Fruit fly (Drosophila melanogaster) whole organism, embryonic: ENCODE measurements around the gene U2af50.

ENCODE experiments used
- BtbVII ChIP-seq: fragments of 200-800 bp; sonication (Bioruptor generic); optimal IDR thresholded peaks from 3 replicates; lab custom pipeline; 2017; ENCODE audit warnings: missing biosample characterization, mild to moderate bottlenecking, missing genetic modification characterization
- CG11723 ChIP-seq: fragments of 200-800 bp; sonication (Bioruptor generic); optimal IDR thresholded peaks from 2 replicates; lab custom pipeline; 2017; ENCODE audit warnings: missing biosample characterization, mild to moderate bottlenecking, missing genetic modification characterization
- CG12071 ChIP-seq: fragments of 200-800 bp; sonication (Bioruptor generic); optimal IDR thresholded peaks from 3 replicates; lab custom pipeline; 2018; ENCODE audit warnings: missing biosample characterization, mild to moderate bottlenecking, missing genetic modification characterization
- CG12155 ChIP-seq: fragments of 200-800 bp; sonication (Bioruptor generic); optimal IDR thresholded peaks from 3 replicates; lab custom pipeline; 2016; ENCODE audit warnings: missing biosample characterization, missing genetic modification characterization
- CG15601 ChIP-seq: fragments of 200-800 bp; sonication (Bioruptor generic); optimal IDR thresholded peaks from 3 replicates; lab custom pipeline; 2019; ENCODE audit warnings: missing biosample characterization, mild to moderate bottlenecking, missing genetic modification characterization, moderate library complexity
- CG18476 ChIP-seq: fragments of 200-800 bp; sonication (Bioruptor generic); optimal IDR thresholded peaks from 2 replicates; lab custom pipeline; 2016; ENCODE audit warnings: missing biosample characterization, mild to moderate bottlenecking, missing genetic modification characterization
- CG32772 ChIP-seq: fragments of 200-800 bp; sonication (Bioruptor generic); IDR thresholded peaks from 2 replicates; pipeline ENCODE4 v1.3.6; 2022; ENCODE audit warnings: missing biosample characterization, missing genetic modification characterization
- CG33213 ChIP-seq: fragments of 200-800 bp; sonication (Bioruptor generic); optimal IDR thresholded peaks from 3 replicates; lab custom pipeline; 2016; ENCODE audit warnings: missing biosample characterization, missing genetic modification characterization
- CG4404 ChIP-seq: fragments of 200-800 bp; sonication (Bioruptor generic); IDR thresholded peaks from 2 replicates; pipeline ENCODE4 v1.3.6; 2022; ENCODE audit warnings: missing biosample characterization, missing genetic modification characterization
- CG4854 ChIP-seq: fragments of 200-800 bp; sonication (Bioruptor generic); optimal IDR thresholded peaks from 2 replicates; lab custom pipeline; 2016; ENCODE audit warnings: missing biosample characterization, missing genetic modification characterization, inconsistent platforms
- CG5245 ChIP-seq: fragments of 200-800 bp; sonication (Bioruptor generic); optimal IDR thresholded peaks from 3 replicates; lab custom pipeline; 2016; ENCODE audit warnings: missing biosample characterization, missing genetic modification characterization
- CG6854 ChIP-seq: fragments of 200-800 bp; sonication (Bioruptor generic); optimal IDR thresholded peaks from 3 replicates; lab custom pipeline; 2017; ENCODE audit warnings: missing biosample characterization, mild to moderate bottlenecking, missing genetic modification characterization
- CG7987 ChIP-seq: fragments of 200-800 bp; sonication (Bioruptor generic); optimal IDR thresholded peaks from 2 replicates; lab custom pipeline; 2018; ENCODE audit warnings: missing biosample characterization, mild to moderate bottlenecking, missing genetic modification characterization, moderate library complexity
- CG8765 ChIP-seq: fragments of 200-800 bp; sonication (Bioruptor generic); IDR thresholded peaks from 2 replicates; pipeline ENCODE4 v1.3.6; 2022; ENCODE audit warnings: missing biosample characterization, missing genetic modification characterization
- CG9215 ChIP-seq: fragments of 200-800 bp; sonication (Bioruptor generic); IDR thresholded peaks from 2 replicates; pipeline ENCODE4 v1.3.6; 2022; ENCODE audit warnings: missing biosample characterization, missing genetic modification characterization
- CG9727 ChIP-seq: fragments of 200-800 bp; sonication (Bioruptor generic); optimal IDR thresholded peaks from 3 replicates; lab custom pipeline; 2017; ENCODE audit warnings: missing biosample characterization, mild to moderate bottlenecking, missing genetic modification characterization
- Dip2 ChIP-seq: fragments of 200-800 bp; sonication (Bioruptor generic); IDR thresholded peaks from 2 replicates; pipeline ENCODE4 v1.3.6; 2022; ENCODE audit warnings: missing biosample characterization, missing genetic modification characterization
- Dll ChIP-seq: fragments of 200-800 bp; sonication (Bioruptor generic); IDR thresholded peaks from 4 replicates; pipeline ENCODE4 v1.3.6; 2022; ENCODE audit warnings: missing biosample characterization, missing genetic modification characterization; ENCODE audit not compliant: partially characterized antibody
- Drgx ChIP-seq: fragments of 200-800 bp; sonication (Bioruptor generic); IDR thresholded peaks from 2 replicates; pipeline ENCODE4 v1.3.6; 2022; ENCODE audit warnings: missing biosample characterization, missing genetic modification characterization
- Hr39 ChIP-seq: fragments of >200 bp; optimal IDR thresholded peaks from 2 replicates; lab custom pipeline; 2017
- Meics ChIP-seq: fragments of 200-800 bp; sonication (Bioruptor generic); optimal IDR thresholded peaks from 2 replicates; lab custom pipeline; 2017; ENCODE audit warnings: missing biosample characterization, mild to moderate bottlenecking, missing genetic modification characterization
- NFAT ChIP-seq: fragments of 200-800 bp; sonication (Bioruptor generic); IDR thresholded peaks from 2 replicates; pipeline ENCODE4 v1.3.6; 2022; ENCODE audit warnings: missing biosample characterization, missing genetic modification characterization
- Nf-YA ChIP-seq: fragments of 200-800 bp; sonication (Bioruptor generic); IDR thresholded peaks from 2 replicates; pipeline ENCODE4 v1.3.6; 2022; ENCODE audit warnings: missing biosample characterization, missing genetic modification characterization
- Nf-YB ChIP-seq: fragments of 200-800 bp; sonication (Bioruptor generic); optimal IDR thresholded peaks from 3 replicates; lab custom pipeline; 2019; ENCODE audit warnings: missing biosample characterization, mild to moderate bottlenecking, missing genetic modification characterization, moderate library complexity
- NfI ChIP-seq: fragments of 200-800 bp; sonication (Bioruptor generic); optimal IDR thresholded peaks from 3 replicates; lab custom pipeline; 2018; ENCODE audit warnings: missing biosample characterization, mild to moderate bottlenecking, missing genetic modification characterization, moderate library complexity
- Optix ChIP-seq: fragments of 200-800 bp; sonication (Bioruptor generic); IDR thresholded peaks from 3 replicates; pipeline ENCODE4 v1.3.6; 2022; ENCODE audit warnings: missing biosample characterization, missing genetic modification characterization
- bab2 ChIP-seq: fragments of 200-800 bp; sonication (Bioruptor generic); optimal IDR thresholded peaks from 2 replicates; lab custom pipeline; 2016; ENCODE audit warnings: missing biosample characterization, missing genetic modification characterization
- bowl ChIP-seq: fragments of 200-800 bp; sonication (Bioruptor generic); IDR thresholded peaks from 2 replicates; pipeline ENCODE4 v1.3.6; 2022; ENCODE audit warnings: missing biosample characterization, missing genetic modification characterization
- cad ChIP-seq: fragments of >200 bp; optimal IDR thresholded peaks from 2 replicates; lab custom pipeline; 2017; ENCODE audit warnings: missing biosample characterization, missing genetic modification characterization
- corto ChIP-seq: fragments of 200-800 bp; sonication (Bioruptor generic); optimal IDR thresholded peaks from 2 replicates; lab custom pipeline; 2016; ENCODE audit warnings: missing biosample characterization, mild to moderate bottlenecking, missing genetic modification characterization, moderate library complexity
- crp ChIP-seq, 2 experiments: fragments of 200-800 bp; sonication (Bioruptor generic); optimal IDR thresholded peaks; 2 replicates in 1 of 2; 3 replicates in 1 of 2; lab custom pipeline; 2017; ENCODE audit warnings: missing biosample characterization in 2 of 2, missing genetic modification characterization in 2 of 2, mild to moderate bottlenecking in 1 of 2, moderate library complexity in 1 of 2
- dm ChIP-seq: fragments of 200-800 bp; sonication (Bioruptor generic); optimal IDR thresholded peaks from 3 replicates; lab custom pipeline; 2016; ENCODE audit warnings: missing biosample characterization, missing genetic modification characterization
- dpn ChIP-seq, 2 experiments: fragments of 200-800 bp; sonication (Bioruptor generic); optimal IDR thresholded peaks; 3 replicates each; lab custom pipeline; 2016; ENCODE audit warnings: missing biosample characterization in 2 of 2, missing genetic modification characterization in 2 of 2
- exex ChIP-seq: fragments of 200-800 bp; sonication (Bioruptor generic); optimal IDR thresholded peaks from 4 replicates; lab custom pipeline; 2018; ENCODE audit warnings: missing biosample characterization, mild to moderate bottlenecking, missing genetic modification characterization, moderate library complexity
- grn ChIP-seq: fragments of 200-800 bp; sonication (Bioruptor generic); optimal IDR thresholded peaks from 3 replicates; lab custom pipeline; 2017; ENCODE audit warnings: missing biosample characterization, missing genetic modification characterization
- gt ChIP-seq: fragments of 200-800 bp; sonication (Bioruptor generic); IDR thresholded peaks from 2 replicates; pipeline ENCODE4 v1.3.6; 2022; ENCODE audit warnings: missing biosample characterization, missing genetic modification characterization
- hkb ChIP-seq, 2 experiments: fragments of 200-800 bp in 1 of 2; fragments of >200 bp in 1 of 2; sonication (Bioruptor generic) in 1 of 2; IDR thresholded peaks in 1 of 2; optimal IDR thresholded peaks in 1 of 2; 2 replicates each; pipeline versions ENCODE4 v1.3.6 to Lab custom; 2017 to 2022; ENCODE audit warnings: missing biosample characterization in 1 of 2, missing genetic modification characterization in 1 of 2
- lilli ChIP-seq: fragments of 200-800 bp; sonication (Bioruptor generic); optimal IDR thresholded peaks from 3 replicates; lab custom pipeline; 2016; ENCODE audit warnings: missing biosample characterization, missing genetic modification characterization
- lola ChIP-seq, 3 experiments: fragments of >200 bp in 2 of 3; fragments of 200-800 bp in 1 of 3; sonication (Bioruptor generic) in 1 of 3; optimal IDR thresholded peaks; 2 replicates each; lab custom pipeline; 2017 to 2019; ENCODE audit warnings: missing biosample characterization in 3 of 3, missing genetic modification characterization in 3 of 3, mild to moderate bottlenecking in 1 of 3, moderate library complexity in 1 of 3
- luna ChIP-seq: fragments of 200-800 bp; sonication (Bioruptor generic); optimal IDR thresholded peaks from 2 replicates; lab custom pipeline; 2016; ENCODE audit warnings: missing biosample characterization, missing genetic modification characterization
- nerfin-1 ChIP-seq: fragments of 200-800 bp; sonication (Bioruptor generic); optimal IDR thresholded peaks from 3 replicates; lab custom pipeline; 2019; ENCODE audit warnings: missing biosample characterization, mild to moderate bottlenecking, missing genetic modification characterization, moderate library complexity
- p53 ChIP-seq: fragments of 200-800 bp; sonication (Bioruptor generic); optimal IDR thresholded peaks from 2 replicates; lab custom pipeline; 2016; ENCODE audit warnings: missing biosample characterization, missing genetic modification characterization
- pnt ChIP-seq: fragments of 200-800 bp; sonication (Bioruptor generic); optimal IDR thresholded peaks from 3 replicates; lab custom pipeline; 2016; ENCODE audit warnings: missing biosample characterization, missing genetic modification characterization
- pros ChIP-seq: fragments of 200-800 bp; sonication (Bioruptor generic); optimal IDR thresholded peaks from 3 replicates; lab custom pipeline; 2019; ENCODE audit warnings: missing biosample characterization, mild to moderate bottlenecking, missing genetic modification characterization, moderate library complexity
- pum ChIP-seq: fragments of 200-800 bp; sonication (Bioruptor generic); optimal IDR thresholded peaks from 2 replicates; lab custom pipeline; 2016; ENCODE audit warnings: missing biosample characterization, missing genetic modification characterization
- rib ChIP-seq: fragments of 200-800 bp; sonication (Bioruptor generic); IDR thresholded peaks from 2 replicates; pipeline ENCODE4 v1.3.6; 2022; ENCODE audit warnings: missing biosample characterization, missing genetic modification characterization
- sob ChIP-seq: fragments of 200-800 bp; sonication (Bioruptor generic); IDR thresholded peaks from 2 replicates; pipeline ENCODE4 v1.3.6; 2022; ENCODE audit warnings: missing biosample characterization, missing genetic modification characterization
- trh ChIP-seq: fragments of 200-800 bp; sonication (Bioruptor generic); optimal IDR thresholded peaks from 2 replicates; lab custom pipeline; 2016; ENCODE audit warnings: missing biosample characterization, missing genetic modification characterization
- zf30C ChIP-seq: fragments of 200-800 bp; sonication (Bioruptor generic); optimal IDR thresholded peaks from 3 replicates; lab custom pipeline; 2018; ENCODE audit warnings: missing biosample characterization, mild to moderate bottlenecking, missing genetic modification characterization
- zfh2 ChIP-seq: fragments of 200-800 bp; sonication (Bioruptor generic); optimal IDR thresholded peaks from 2 replicates; lab custom pipeline; 2016; ENCODE audit warnings: missing biosample characterization, missing genetic modification characterization

Gene U2af50

DNA sequence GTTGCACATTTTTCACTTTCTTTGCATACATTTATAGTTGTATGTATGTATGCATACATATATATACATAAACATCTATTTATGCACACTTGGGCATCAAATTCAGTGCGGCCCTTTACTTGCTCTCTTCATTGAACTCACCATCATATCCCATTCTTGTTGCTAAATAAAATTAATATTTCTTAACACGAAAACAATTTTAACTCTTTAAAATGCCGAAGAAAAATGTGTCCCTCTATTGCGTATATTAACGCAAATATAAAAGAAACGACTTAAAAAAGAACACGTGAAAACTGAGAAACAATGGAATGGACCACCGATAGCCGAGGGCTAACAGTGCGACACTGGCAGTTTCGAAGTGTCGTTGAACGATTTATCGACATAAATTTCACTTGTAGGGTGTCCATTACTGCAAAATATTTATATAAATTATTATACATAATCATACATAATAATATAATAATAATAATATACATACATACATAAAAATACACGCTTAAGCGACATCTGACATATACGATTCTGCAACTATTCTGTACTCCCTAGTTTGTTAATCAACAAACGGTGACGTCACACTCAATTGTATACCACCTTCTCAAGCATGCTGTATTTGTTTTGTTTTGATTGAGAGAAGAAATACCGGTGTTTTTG is at the start of gene U2af50, which contains the start of gene PIG-Q (continued):
- peak; percentile 64; the same call in 1 of the 2 replicates for TF ChIP-seq bowl (GFP tag; lab: Robert Waterston, UW)
- TF ChIP-seq dpn (GFP tag; optimal IDR thresholded peaks at IDR 0.05; lab: Kevin White, UChicago), result peak; percentile 59 to 91
- TF ChIP-seq Nf-YA, result peak; percentile 79
- peak; percentile 55 for TF ChIP-seq pum (GFP tag; lab: Kevin White, UChicago)
- TF ChIP-seq dm, result peak; percentile 29
- TF ChIP-seq CG12155 (GFP tag; lab: Kevin White, UChicago), result peak; percentile 89
- TF ChIP-seq hkb (optimal IDR thresholded peaks at IDR 0.05; lab: Kevin White, UChicago), result no peak
- peak; percentile 93 for TF ChIP-seq hkb (GFP tag; IDR thresholded peaks at IDR 0.05; lab: Robert Waterston, UW)
- TF ChIP-seq crp (GFP tag; optimal IDR thresholded peaks at IDR 0.05; lab: Kevin White, UChicago), result peak in 1 of 2 experiments; percentile 48
- TF ChIP-seq luna (GFP tag; lab: Kevin White, UChicago), result peak; percentile 17
- no peak for TF ChIP-seq cad
- no peak for TF ChIP-seq CG32772 (GFP tag; lab: Robert Waterston, UW)
- TF ChIP-seq Dip2 (GFP tag; lab: Robert Waterston, UW), result no peak
- TF ChIP-seq gt (GFP tag; lab: Robert Waterston, UW), result no peak
- peak; percentile 90 for TF ChIP-seq BtbVII
- TF ChIP-seq p53 (GFP tag; lab: Kevin White, UChicago), result no peak
- TF ChIP-seq trh (GFP tag; lab: Kevin White, UChicago), result peak; percentile 76
- no peak; the same call in 1 of the 2 replicates for TF ChIP-seq CG9215 (GFP tag; lab: Robert Waterston, UW)
- TF ChIP-seq grn, result no peak
- peak; percentile 18 for TF ChIP-seq pros
- peak in 1 of 3 experiments; percentile 92 for TF ChIP-seq lola (GFP tag; optimal IDR thresholded peaks at IDR 0.05; lab: Kevin White, UChicago)
- peak; percentile 32 for TF ChIP-seq CG33213
- TF ChIP-seq zfh2 (GFP tag; lab: Kevin White, UChicago), result peak; percentile 67
- TF ChIP-seq bab2 (GFP tag; lab: Kevin White, UChicago), result peak; percentile 71
- peak; percentile 93 for TF ChIP-seq NfI
- peak; percentile 52 for TF ChIP-seq CG4854
- peak; percentile 87 for TF ChIP-seq CG11723
- TF ChIP-seq Optix, result no peak; the same call in 2 of the 3 replicates
- peak; percentile 83 for TF ChIP-seq CG5245 (GFP tag; lab: Kevin White, UChicago)
- peak; percentile 83 for TF ChIP-seq lilli (GFP tag; lab: Kevin White, UChicago)
- no peak for TF ChIP-seq pnt (GFP tag; lab: Kevin White, UChicago)
- TF ChIP-seq Dll (GFP tag; lab: Robert Waterston, UW), result no peak; the same call in 3 of the 4 replicates
- TF ChIP-seq CG12071 (GFP tag; lab: Kevin White, UChicago), result no peak
- TF ChIP-seq corto, result no peak
- TF ChIP-seq zf30C (GFP tag; lab: Kevin White, UChicago), result peak; percentile 1
- no peak for TF ChIP-seq Hr39 (lab: Kevin White, UChicago)
- peak; percentile 79 for TF ChIP-seq CG6854 (GFP tag; lab: Kevin White, UChicago)
- peak; percentile 93 for TF ChIP-seq CG9727 (GFP tag; lab: Kevin White, UChicago)
- peak; percentile 81 for TF ChIP-seq CG8765 (GFP tag; lab: Robert Waterston, UW)
- TF ChIP-seq CG18476, result peak; percentile 84
- peak; percentile 90 for TF ChIP-seq CG15601
- no peak for TF ChIP-seq Nf-YB
- peak; percentile 87 for TF ChIP-seq Drgx (GFP tag; lab: Robert Waterston, UW)
- TF ChIP-seq rib (GFP tag; lab: Robert Waterston, UW), result peak; percentile 70
- TF ChIP-seq NFAT (GFP tag; lab: Robert Waterston, UW), result no peak
- TF ChIP-seq CG4404, result peak; percentile 86
- peak; percentile 84 for TF ChIP-seq CG7987 (GFP tag; lab: Kevin White, UChicago)
- peak; percentile 92 for TF ChIP-seq Meics
- TF ChIP-seq nerfin-1 (tag; lab: Kevin White, UChicago), result peak; percentile 90
- peak; percentile 94 for TF ChIP-seq sob (GFP tag; lab: Robert Waterston, UW)
- no peak for TF ChIP-seq exex (tag; lab: Kevin White, UChicago)
